Worm (Caenorhabditis elegans) whole organism, L1 larva: ENCODE measurements around the gene F11D11.6.

Source experiments
- fos-1 ChIP-seq: fragments of 150-350 bp; optimal IDR thresholded peaks from 2 replicates; lab custom pipeline; 2014; ENCODE audit warnings: missing biosample characterization, missing genetic modification characterization
- pqm-1 ChIP-seq: sonication (generic microtip); optimal IDR thresholded peaks from 3 replicates; lab custom pipeline; 2017; ENCODE audit warnings: missing biosample characterization, missing genetic modification characterization
- sup-37 ChIP-seq: fragments of 200-800 bp; sonication (Bioruptor generic); optimal IDR thresholded peaks from 2 replicates; lab custom pipeline; 2018; ENCODE audit warnings: mild to moderate bottlenecking, missing genetic modification characterization, missing compliant biosample characterization

DNA sequence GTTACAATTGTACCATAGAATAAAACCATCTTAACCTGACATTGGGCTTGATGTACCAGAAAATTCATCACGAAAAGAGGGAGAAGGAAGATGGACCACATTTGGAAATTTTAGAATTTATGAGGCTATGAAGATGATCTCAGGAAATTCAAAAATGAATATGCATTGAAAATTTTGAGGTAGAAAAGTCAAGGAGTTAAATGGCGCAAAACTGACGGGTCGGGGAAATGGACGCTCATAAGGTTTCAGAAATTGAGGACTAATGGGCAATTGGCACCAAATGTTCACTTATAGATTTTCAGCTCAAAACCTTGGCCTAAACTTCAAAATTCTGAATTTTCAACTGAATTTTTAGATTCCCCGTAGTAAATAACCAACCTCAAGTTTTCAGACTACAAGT, 17.7 kb upstream of the F11D11.6 start, which contains the start of gene clec-255:
- TF ChIP-seq sup-37 (GFP tag; lab: Kevin White, UChicago) (no peak), pqm-1 (tag; lab: Kevin White, UChicago) (no peak), fos-1 (no peak)
